Worm (Caenorhabditis elegans) whole organism, midembryonic: Measurements from ENCODE around the gene cash-1.

Source experiments
- T22C8.4 ChIP-seq: fragments of 200-800 bp; sonication (Bioruptor generic); IDR thresholded peaks from 2 replicates; pipeline ENCODE4 v1.3.6; 2022; ENCODE audit warnings: missing genetic modification characterization, missing compliant biosample characterization
- med-1 ChIP-seq: sonication (generic microtip); optimal IDR thresholded peaks from 2 replicates; lab custom pipeline; 2017; ENCODE audit warnings: missing genetic modification characterization, mild to moderate bottlenecking, missing compliant biosample characterization, antibody characterized with exemption, missing genetic modification reagents; ENCODE audit not compliant: insufficient read depth
- ref-1 ChIP-seq: fragments of 200-800 bp; sonication (Bioruptor generic); conservative IDR thresholded peaks from 2 replicates; pipeline ENCODE4 v1.3.6; 2022; ENCODE audit warnings: missing genetic modification reagents, missing genetic modification characterization, missing compliant biosample characterization
- ztf-23 ChIP-seq: fragments of 200-800 bp; sonication (Bioruptor generic); IDR thresholded peaks from 2 replicates; pipeline ENCODE4 v1.3.6; 2022; ENCODE audit warnings: missing genetic modification reagents, missing genetic modification characterization, missing compliant biosample characterization
- ztf-29 ChIP-seq: fragments of 200-800 bp; sonication (Bioruptor generic); IDR thresholded peaks from 2 replicates; pipeline ENCODE4 v1.3.6; 2022; ENCODE audit warnings: missing genetic modification reagents, missing genetic modification characterization, missing compliant biosample characterization

ce11 chrV:10320101-10320761, 41.8 kb upstream of the cash-1 start, which contains the start of the genes gna-1 and B0024.13:
- TF ChIP-seq ref-1 (GFP tag; lab: Robert Waterston, UW) (no peak), med-1 (GFP tag; lab: Kevin White, UChicago) (no peak), ztf-23 (GFP tag; lab: Robert Waterston, UW) (peak; percentile 69; the same call in 1 of the 2 replicates), T22C8.4 (GFP tag; lab: Robert Waterston, UW) (no peak), ztf-29 (GFP tag; lab: Robert Waterston, UW) (no peak)
